Worm (Caenorhabditis elegans): ENCODE results near the gene K09C6.3.

- TF ChIP-seq fkh-10 (GFP tag; optimal IDR thresholded peaks at IDR 0.05) (no peak), nhr-28 (tag; optimal IDR thresholded peaks at IDR 0.05) (no peak), pha-4 (tag; optimal IDR thresholded peaks at IDR 0.05) (no peak), nhr-25 (tag; optimal IDR thresholded peaks at IDR 0.05) (no peak), aly-2 (tag; optimal IDR thresholded peaks at IDR 0.05) (no peak), nfya-1 (tag; optimal IDR thresholded peaks at IDR 0.05; ENCODE audit: insufficient read depth) (no peak), sea-2 (GFP tag; optimal IDR thresholded peaks at IDR 0.05) (no peak), nhr-237 (tag; optimal IDR thresholded peaks at IDR 0.05) (no peak), jun-1 (tag; optimal IDR thresholded peaks at IDR 0.05) (no peak), elt-1 (tag; optimal IDR thresholded peaks at IDR 0.05) (no peak), ama-1 (optimal IDR thresholded peaks at IDR 0.05) (no peak), skn-1 (tag; optimal IDR thresholded peaks at IDR 0.05) (no peak), ZK546.5 (tag; optimal IDR thresholded peaks at IDR 0.05) (no peak), elt-2 (tag; optimal IDR thresholded peaks at IDR 0.05) (no peak)
Observed at ce11 chrV:808260-808659, 44.0 kb upstream of the K09C6.3 start.

All from whole organism, L3 larva.